Worm (Caenorhabditis elegans): ENCODE data around the gene his-1.

- TF ChIP-seq nhr-28 (tag; optimal IDR thresholded peaks at IDR 0.05): no peak
- no peak for TF ChIP-seq ceh-43 (GFP tag; optimal IDR thresholded peaks at IDR 0.05)
- no peak for TF ChIP-seq blmp-1 (tag; optimal IDR thresholded peaks at IDR 0.05)
- no peak for TF ChIP-seq unc-62 (GFP tag; optimal IDR thresholded peaks at IDR 0.05)
- TF ChIP-seq lin-32 (GFP tag; optimal IDR thresholded peaks at IDR 0.05): no peak
- TF ChIP-seq lin-13 (tag; optimal IDR thresholded peaks at IDR 0.05): no peak
- no peak for TF ChIP-seq hlh-1 (tag; optimal IDR thresholded peaks at IDR 0.05)
Observed at ce11 chrV:16017671-16018070, 24.6 kb upstream of the his-1 start, which contains the start of gene srx-43.
